Worm (Caenorhabditis elegans) whole organism, L4 larva: ENCODE data around the gene C07A4.2.
A peak's percentile ranks its signal among the peaks of the same experiment; 100 is the strongest.

Experiments used
- D1046.2 ChIP-seq: fragments of 200-800 bp; sonication (Bioruptor generic); IDR thresholded peaks from 2 replicates; pipeline ENCODE4 v1.3.6; 2022; ENCODE audit warnings: missing genetic modification characterization, missing compliant biosample characterization
- F10B5.3 ChIP-seq: sonication (generic microtip); optimal IDR thresholded peaks from 2 replicates; lab custom pipeline; 2016; ENCODE audit warnings: mild to moderate bottlenecking, missing genetic modification characterization, missing compliant biosample characterization
- F26F4.8 ChIP-seq: fragments of 200-800 bp; sonication (Bioruptor generic); conservative IDR thresholded peaks from 2 replicates; pipeline ENCODE4 v1.3.6; 2022; ENCODE audit warnings: missing genetic modification characterization, missing compliant biosample characterization
- F44E2.7 ChIP-seq: fragments of 200-800 bp; sonication (Bioruptor generic); IDR thresholded peaks from 2 replicates; pipeline ENCODE4 v2.1.2; 2022; ENCODE audit warnings: missing genetic modification characterization, missing compliant biosample characterization
- R02D3.7 ChIP-seq: fragments of 150-350 bp; sonication (generic microtip); optimal IDR thresholded peaks from 3 replicates; lab custom pipeline; 2014; ENCODE audit warnings: missing biosample characterization, missing genetic modification characterization
- T26A8.4 ChIP-seq: fragments of 200-800 bp; sonication (Bioruptor generic); IDR thresholded peaks from 2 replicates; pipeline ENCODE4 v1.3.6; 2022; ENCODE audit warnings: missing genetic modification characterization, missing compliant biosample characterization
- Y5F2A.4 ChIP-seq: fragments of 200-800 bp; sonication (Bioruptor generic); optimal IDR thresholded peaks from 2 replicates; lab custom pipeline; 2018; ENCODE audit warnings: mild to moderate bottlenecking, missing genetic modification characterization, missing compliant biosample characterization
- Y75B8A.6 ChIP-seq: fragments of 200-800 bp; sonication (Bioruptor generic); IDR thresholded peaks from 2 replicates; pipeline ENCODE4 v1.3.6; 2022; ENCODE audit warnings: missing genetic modification reagents, missing genetic modification characterization, missing compliant biosample characterization
- ZK337.2 ChIP-seq: fragments of 200-800 bp; sonication (Bioruptor generic); IDR thresholded peaks from 2 replicates; pipeline ENCODE4 v1.3.6; 2022; ENCODE audit warnings: missing genetic modification reagents, missing genetic modification characterization, missing compliant biosample characterization
- aha-1 ChIP-seq: fragments of 150-350 bp; peaks from one replicate; lab custom pipeline; 2014; ENCODE audit warnings: missing biosample characterization, missing genetic modification characterization
- attf-4 ChIP-seq: sonication (generic microtip); optimal IDR thresholded peaks from 3 replicates; lab custom pipeline; 2017; ENCODE audit warnings: missing biosample characterization, missing genetic modification characterization
- ceh-20 ChIP-seq: fragments of 200-800 bp; sonication (Bioruptor generic); IDR thresholded peaks from 2 replicates; pipeline ENCODE4 v1.3.6; 2022; ENCODE audit warnings: missing genetic modification reagents, missing genetic modification characterization, missing compliant biosample characterization
- ceh-28 ChIP-seq: fragments of 150-350 bp; optimal IDR thresholded peaks from 2 replicates; lab custom pipeline; 2014; ENCODE audit warnings: missing biosample characterization, missing genetic modification reagents, missing genetic modification characterization
- ces-1 ChIP-seq: fragments of 150-350 bp; sonication (generic microtip); optimal IDR thresholded peaks from 4 replicates; lab custom pipeline; 2014; ENCODE audit warnings: missing biosample characterization, missing genetic modification reagents, missing genetic modification characterization
- cey-2 ChIP-seq: sonication (generic microtip); optimal IDR thresholded peaks from 3 replicates; lab custom pipeline; 2017; ENCODE audit warnings: missing genetic modification characterization, mild to moderate bottlenecking, missing compliant biosample characterization, antibody characterized with exemption, borderline replicate concordance; ENCODE audit not compliant: insufficient read depth
- daf-12 ChIP-seq: fragments of 150-350 bp; optimal IDR thresholded peaks from 2 replicates; lab custom pipeline; 2014; ENCODE audit warnings: missing biosample characterization, missing genetic modification reagents, missing genetic modification characterization
- dmd-6 ChIP-seq: fragments of 200-800 bp; sonication (Bioruptor generic); IDR thresholded peaks from 2 replicates; pipeline ENCODE4 v1.3.6; 2022; ENCODE audit warnings: missing genetic modification reagents, missing genetic modification characterization, missing compliant biosample characterization
- dve-1 ChIP-seq: sonication (generic microtip); optimal IDR thresholded peaks from 2 replicates; lab custom pipeline; 2017; ENCODE audit warnings: antibody characterized with exemption, mild to moderate bottlenecking, missing genetic modification characterization, missing compliant biosample characterization; ENCODE audit not compliant: insufficient read depth
- gei-8 ChIP-seq: fragments of 200-800 bp; sonication (Bioruptor generic); optimal IDR thresholded peaks from 2 replicates; lab custom pipeline; 2018; ENCODE audit warnings: mild to moderate bottlenecking, missing genetic modification characterization, missing compliant biosample characterization
- hlh-11 ChIP-seq: fragments of 200-800 bp; sonication (Bioruptor generic); optimal IDR thresholded peaks from 2 replicates; lab custom pipeline; 2018; ENCODE audit warnings: mild to moderate bottlenecking, missing genetic modification characterization, missing compliant biosample characterization
- hlh-30 ChIP-seq: sonication (generic microtip); optimal IDR thresholded peaks from 2 replicates; lab custom pipeline; 2017; ENCODE audit warnings: antibody characterized with exemption, mild to moderate bottlenecking, missing genetic modification characterization, missing compliant biosample characterization; ENCODE audit not compliant: insufficient read depth
- hmg-1.1 ChIP-seq: fragments of 200-800 bp; sonication (Bioruptor generic); IDR thresholded peaks from 2 replicates; pipeline ENCODE4 v1.3.6; 2022; ENCODE audit warnings: missing genetic modification reagents, missing genetic modification characterization, missing compliant biosample characterization
- jun-1 ChIP-seq: fragments of 150-350 bp; optimal IDR thresholded peaks from 2 replicates; lab custom pipeline; 2014; ENCODE audit warnings: missing biosample characterization, missing genetic modification reagents, missing genetic modification characterization
- lin-13 ChIP-seq: fragments of 150-350 bp; optimal IDR thresholded peaks from 2 replicates; lab custom pipeline; 2014; ENCODE audit warnings: missing biosample characterization, missing genetic modification reagents, missing genetic modification characterization
- lin-15B ChIP-seq: fragments of 150-350 bp; sonication (generic microtip); optimal IDR thresholded peaks from 3 replicates; lab custom pipeline; 2014; ENCODE audit warnings: missing biosample characterization, missing genetic modification characterization
- lin-29 ChIP-seq: fragments of 200-800 bp; sonication (Bioruptor generic); IDR thresholded peaks from 2 replicates; pipeline ENCODE4 v1.3.6; 2022; ENCODE audit warnings: missing genetic modification reagents, missing genetic modification characterization, missing compliant biosample characterization
- lin-38 ChIP-seq: fragments of 200-800 bp; sonication (Bioruptor generic); IDR thresholded peaks from 2 replicates; pipeline ENCODE4 v1.3.6; 2022; ENCODE audit warnings: missing genetic modification reagents, missing genetic modification characterization, missing compliant biosample characterization
- lin-39 ChIP-seq: fragments of 150-350 bp; optimal IDR thresholded peaks from 2 replicates; lab custom pipeline; 2014; ENCODE audit warnings: missing biosample characterization, missing genetic modification reagents, missing genetic modification characterization
- mdl-1 ChIP-seq, 2 experiments: fragments of 150-350 bp in 1 of 2; sonication (generic microtip) in 1 of 2; optimal IDR thresholded peaks; 2 replicates each; lab custom pipeline; 2014 to 2017; ENCODE audit warnings: missing biosample characterization in 2 of 2, missing genetic modification characterization in 2 of 2
- mep-1 ChIP-seq: fragments of 150-350 bp; sonication (generic microtip); optimal IDR thresholded peaks from 3 replicates; lab custom pipeline; 2014; ENCODE audit warnings: missing biosample characterization, missing genetic modification characterization
- mxl-2 ChIP-seq: fragments of 200-800 bp; sonication (Bioruptor generic); conservative IDR thresholded peaks from 2 replicates; pipeline ENCODE4 v1.3.6; 2022; ENCODE audit warnings: missing genetic modification reagents, missing genetic modification characterization, missing compliant biosample characterization
- mxl-3 ChIP-seq: fragments of 200-800 bp; sonication (Bioruptor generic); optimal IDR thresholded peaks from 2 replicates; lab custom pipeline; 2018; ENCODE audit warnings: mild to moderate bottlenecking, missing genetic modification characterization, missing compliant biosample characterization
- nhr-10 ChIP-seq: fragments of 150-350 bp; optimal IDR thresholded peaks from 2 replicates; lab custom pipeline; 2014; ENCODE audit warnings: missing biosample characterization, missing genetic modification characterization
- nhr-102 ChIP-seq: sonication (generic microtip); optimal IDR thresholded peaks from 2 replicates; lab custom pipeline; 2016; ENCODE audit warnings: mild to moderate bottlenecking, missing genetic modification characterization, moderate library complexity, missing compliant biosample characterization
- nhr-11 ChIP-seq: fragments of 150-350 bp; optimal IDR thresholded peaks from 2 replicates; lab custom pipeline; 2014; ENCODE audit warnings: missing biosample characterization, missing genetic modification characterization
- nhr-237 ChIP-seq: sonication (generic microtip); optimal IDR thresholded peaks from 2 replicates; lab custom pipeline; 2017; ENCODE audit warnings: missing biosample characterization, missing genetic modification characterization
- nhr-42 ChIP-seq: fragments of 200-800 bp; sonication (Bioruptor generic); IDR thresholded peaks from 2 replicates; pipeline ENCODE4 v1.3.6; 2022; ENCODE audit warnings: missing genetic modification characterization, missing compliant biosample characterization
- nhr-48 ChIP-seq: sonication (generic microtip); optimal IDR thresholded peaks from 2 replicates; lab custom pipeline; 2016; ENCODE audit warnings: mild to moderate bottlenecking, missing genetic modification characterization, missing compliant biosample characterization
- nhr-76 ChIP-seq: fragments of 150-350 bp; optimal IDR thresholded peaks from 2 replicates; lab custom pipeline; 2014; ENCODE audit warnings: missing biosample characterization, missing genetic modification characterization
- php-3 ChIP-seq: fragments of 200-800 bp; sonication (Bioruptor generic); IDR thresholded peaks from 2 replicates; pipeline ENCODE4 v1.3.6; 2022; ENCODE audit warnings: missing genetic modification reagents, missing genetic modification characterization, missing compliant biosample characterization
- snpc-1.2 ChIP-seq: fragments of 200-800 bp; sonication (Bioruptor generic); IDR thresholded peaks from 2 replicates; pipeline ENCODE4 v1.3.6; 2022; ENCODE audit warnings: missing genetic modification reagents, missing genetic modification characterization, missing compliant biosample characterization
- snpc-4 ChIP-seq: fragments of 150-350 bp; optimal IDR thresholded peaks from 2 replicates; lab custom pipeline; 2014; ENCODE audit warnings: missing biosample characterization, missing genetic modification characterization
- spr-1 ChIP-seq: sonication (generic microtip); optimal IDR thresholded peaks from 2 replicates; lab custom pipeline; 2016; ENCODE audit warnings: mild to moderate bottlenecking, missing genetic modification characterization, missing compliant biosample characterization
- spr-3 ChIP-seq: fragments of 200-800 bp; sonication (Bioruptor generic); optimal IDR thresholded peaks from 2 replicates; lab custom pipeline; 2018; ENCODE audit warnings: mild to moderate bottlenecking, missing genetic modification characterization, missing compliant biosample characterization
- tra-1 ChIP-seq: fragments of 200-800 bp; sonication (Bioruptor generic); IDR thresholded peaks from 2 replicates; pipeline ENCODE4 v1.3.6; 2022; ENCODE audit warnings: missing genetic modification reagents, missing genetic modification characterization, missing compliant biosample characterization
- unc-130 ChIP-seq: sonication (generic microtip); optimal IDR thresholded peaks from 2 replicates; lab custom pipeline; 2016; ENCODE audit warnings: missing genetic modification reagents, missing genetic modification characterization, missing compliant biosample characterization
- unc-62 ChIP-seq, 3 experiments: fragments of 150-350 bp in 1 of 3; sonication (generic microtip); optimal IDR thresholded peaks in 2 of 3; peaks in 1 of 3; 1 replicate in 1 of 3; 2 replicates in 2 of 3; lab custom pipeline; 2014 to 2017; ENCODE audit warnings: missing biosample characterization in 3 of 3, missing genetic modification characterization in 3 of 3, missing genetic modification reagents in 3 of 3, missing genotype in 1 of 3
- vab-7 ChIP-seq: fragments of 200-800 bp; sonication (Bioruptor generic); IDR thresholded peaks from 2 replicates; pipeline ENCODE4 v1.3.6; 2022; ENCODE audit warnings: missing genetic modification reagents, missing genetic modification characterization, missing compliant biosample characterization
- zfp-3 ChIP-seq: fragments of 200-800 bp; sonication (Bioruptor generic); conservative IDR thresholded peaks from 2 replicates; pipeline ENCODE4 v1.3.6; 2022; ENCODE audit warnings: missing genetic modification reagents, missing genetic modification characterization, missing compliant biosample characterization
- zip-2 ChIP-seq: fragments of 150-350 bp; optimal IDR thresholded peaks from 2 replicates; lab custom pipeline; 2014; ENCODE audit warnings: missing biosample characterization, missing genetic modification characterization
- ztf-11 ChIP-seq: fragments of 150-350 bp; optimal IDR thresholded peaks from 2 replicates; lab custom pipeline; 2014; ENCODE audit warnings: missing biosample characterization, missing genetic modification characterization
- ztf-7 ChIP-seq: fragments of 150-350 bp; optimal IDR thresholded peaks from 2 replicates; lab custom pipeline; 2014; ENCODE audit warnings: missing biosample characterization, missing genetic modification characterization

Gene C07A4.2

ce11 chrX:10141963-10142431 is 30.0 kb upstream of the C07A4.2 start, which contains the start of gene oac-14 (continued):
- TF ChIP-seq nhr-42, result no peak
- no peak for TF ChIP-seq Y5F2A.4 (GFP tag; lab: Kevin White, UChicago)
- no peak for TF ChIP-seq vab-7 (GFP tag; lab: Robert Waterston, UW)
- no peak for TF ChIP-seq ces-1 (GFP tag; lab: Kevin White, UChicago)
- no peak for TF ChIP-seq nhr-237
- no peak for TF ChIP-seq D1046.2
- peak; percentile 42 for TF ChIP-seq nhr-11 (tag; lab: Kevin White, UChicago)
- TF ChIP-seq snpc-1.2 (GFP tag; lab: Robert Waterston, UW), result no peak
- peak; percentile 85 for TF ChIP-seq nhr-102
- no peak for TF ChIP-seq T26A8.4 (GFP tag; lab: Robert Waterston, UW)
- peak; percentile 74 for TF ChIP-seq nhr-10 (tag; lab: Kevin White, UChicago)
- TF ChIP-seq dve-1 (tag; lab: Kevin White, UChicago), result peak; percentile 96
- TF ChIP-seq ceh-20 (GFP tag; lab: Robert Waterston, UW), result peak; percentile 82
- TF ChIP-seq mxl-3, result no peak
- no peak for TF ChIP-seq attf-4 (tag; lab: Kevin White, UChicago)
- no peak for TF ChIP-seq lin-29 (GFP tag; lab: Robert Waterston, UW)
- TF ChIP-seq ztf-11 (tag; lab: Kevin White, UChicago), result no peak
- peak in 1 of 2 experiments; percentile 50 for TF ChIP-seq mdl-1 (tag; optimal IDR thresholded peaks at IDR 0.05; lab: Kevin White, UChicago)
- TF ChIP-seq lin-15B (tag; lab: Kevin White, UChicago), result no peak
- no peak for TF ChIP-seq daf-12 (tag; lab: Kevin White, UChicago)
- peak; percentile 38 for TF ChIP-seq zip-2 (tag; lab: Kevin White, UChicago)
- no peak for TF ChIP-seq gei-8 (GFP tag; lab: Kevin White, UChicago)
- TF ChIP-seq lin-13 (GFP tag; lab: Kevin White, UChicago), result no peak
- no peak for TF ChIP-seq unc-62 (GFP tag; optimal IDR thresholded peaks at IDR 0.05 in 1 of 2; lab: Kevin White, UChicago)
- TF ChIP-seq unc-62 (tag; optimal IDR thresholded peaks at IDR 0.05; lab: Kevin White, UChicago), result no peak
- peak; percentile 21 for TF ChIP-seq spr-1 (tag; lab: Kevin White, UChicago)
- TF ChIP-seq php-3 (GFP tag; lab: Robert Waterston, UW), result peak; percentile 97
- peak; percentile 88 for TF ChIP-seq nhr-48 (tag; lab: Kevin White, UChicago)
- no peak for TF ChIP-seq spr-3 (GFP tag; lab: Kevin White, UChicago)
- no peak for TF ChIP-seq unc-130
- no peak for TF ChIP-seq ceh-28
- TF ChIP-seq snpc-4 (tag; lab: Kevin White, UChicago), result no peak
- TF ChIP-seq mep-1, result peak; percentile 34
- TF ChIP-seq dmd-6, result peak; percentile 95
- TF ChIP-seq jun-1 (tag; lab: Kevin White, UChicago), result peak; percentile 55
- no peak for TF ChIP-seq lin-38 (GFP tag; lab: Robert Waterston, UW)
- TF ChIP-seq mxl-2 (GFP tag; lab: Robert Waterston, UW), result no peak
- TF ChIP-seq cey-2 (tag; lab: Kevin White, UChicago), result no peak
- no peak for TF ChIP-seq F26F4.8 (GFP tag; lab: Robert Waterston, UW)
- TF ChIP-seq hlh-30 (tag; lab: Kevin White, UChicago), result peak; percentile 48
- TF ChIP-seq hmg-1.1 (GFP tag; lab: Robert Waterston, UW), result 0 out of 2 replicates have a peak, but pooled peaks have one; percentile 16
- no peak for TF ChIP-seq F10B5.3 (tag; lab: Kevin White, UChicago)
- no peak for TF ChIP-seq ztf-7 (tag; lab: Kevin White, UChicago)
- TF ChIP-seq hlh-11 (tag; lab: Kevin White, UChicago), result peak; percentile 95
- TF ChIP-seq F44E2.7, result no peak
- no peak for TF ChIP-seq nhr-76 (tag; lab: Kevin White, UChicago)
- peak; percentile 31 for TF ChIP-seq aha-1 (tag; lab: Kevin White, UChicago)
- TF ChIP-seq ZK337.2 (GFP tag; lab: Robert Waterston, UW), result no peak
- TF ChIP-seq zfp-3 (GFP tag; lab: Robert Waterston, UW), result no peak
- TF ChIP-seq Y75B8A.6, result no peak
- TF ChIP-seq tra-1, result peak; percentile 81
- TF ChIP-seq lin-39, result no peak
- TF ChIP-seq R02D3.7 (tag; lab: Kevin White, UChicago), result no peak
